Worm (Caenorhabditis elegans) whole organism, L4 larva: ENCODE measurements around the gene srv-6.

Source experiments
- D1046.2 ChIP-seq: fragments of 200-800 bp; sonication (Bioruptor generic); IDR thresholded peaks from 2 replicates; pipeline ENCODE4 v1.3.6; 2022; ENCODE audit warnings: missing genetic modification characterization, missing compliant biosample characterization
- F26F4.8 ChIP-seq: fragments of 200-800 bp; sonication (Bioruptor generic); conservative IDR thresholded peaks from 2 replicates; pipeline ENCODE4 v1.3.6; 2022; ENCODE audit warnings: missing genetic modification characterization, missing compliant biosample characterization
- F37D6.2 ChIP-seq: sonication (generic microtip); optimal IDR thresholded peaks from 2 replicates; lab custom pipeline; 2016; ENCODE audit warnings: mild to moderate bottlenecking, missing genetic modification characterization, missing compliant biosample characterization
- F44E2.7 ChIP-seq: fragments of 200-800 bp; sonication (Bioruptor generic); IDR thresholded peaks from 2 replicates; pipeline ENCODE4 v2.1.2; 2022; ENCODE audit warnings: missing genetic modification characterization, missing compliant biosample characterization
- F49E8.2 ChIP-seq: sonication (generic microtip); optimal IDR thresholded peaks from 2 replicates; lab custom pipeline; 2016; ENCODE audit warnings: missing compliant biosample characterization, mild to moderate bottlenecking, missing genetic modification characterization, borderline replicate concordance
- T20F7.1 ChIP-seq: fragments of 200-800 bp; sonication (Bioruptor generic); optimal IDR thresholded peaks from 2 replicates; lab custom pipeline; 2018; ENCODE audit warnings: mild to moderate bottlenecking, missing genetic modification characterization, missing compliant biosample characterization
- T26A8.4 ChIP-seq: fragments of 200-800 bp; sonication (Bioruptor generic); IDR thresholded peaks from 2 replicates; pipeline ENCODE4 v1.3.6; 2022; ENCODE audit warnings: missing genetic modification characterization, missing compliant biosample characterization
- Y105C5A.15 ChIP-seq: fragments of 200-800 bp; sonication (Bioruptor generic); IDR thresholded peaks from 2 replicates; pipeline ENCODE4 v1.3.6; 2022; ENCODE audit warnings: missing genetic modification characterization, missing compliant biosample characterization
- Y5F2A.4 ChIP-seq: fragments of 200-800 bp; sonication (Bioruptor generic); optimal IDR thresholded peaks from 2 replicates; lab custom pipeline; 2018; ENCODE audit warnings: mild to moderate bottlenecking, missing genetic modification characterization, missing compliant biosample characterization
- Y75B8A.6 ChIP-seq: fragments of 200-800 bp; sonication (Bioruptor generic); IDR thresholded peaks from 2 replicates; pipeline ENCODE4 v1.3.6; 2022; ENCODE audit warnings: missing genetic modification reagents, missing genetic modification characterization, missing compliant biosample characterization
- ZK546.5 ChIP-seq, 2 experiments: sonication (generic microtip); optimal IDR thresholded peaks; 2 replicates each; lab custom pipeline; 2017; ENCODE audit warnings: missing biosample characterization in 2 of 2, missing genetic modification characterization in 2 of 2
- aha-1 ChIP-seq: fragments of 150-350 bp; peaks from one replicate; lab custom pipeline; 2014; ENCODE audit warnings: missing biosample characterization, missing genetic modification characterization
- ceh-44 ChIP-seq: fragments of 200-800 bp; sonication (Bioruptor generic); IDR thresholded peaks from 2 replicates; pipeline ENCODE4 v1.3.6; 2022; ENCODE audit warnings: missing genetic modification reagents, missing genetic modification characterization, missing compliant biosample characterization
- ceh-62 ChIP-seq: sonication (generic microtip); optimal IDR thresholded peaks from 2 replicates; lab custom pipeline; 2017; ENCODE audit warnings: missing biosample characterization, missing genetic modification characterization
- ces-1 ChIP-seq: fragments of 150-350 bp; sonication (generic microtip); optimal IDR thresholded peaks from 4 replicates; lab custom pipeline; 2014; ENCODE audit warnings: missing biosample characterization, missing genetic modification reagents, missing genetic modification characterization
- cey-2 ChIP-seq: sonication (generic microtip); optimal IDR thresholded peaks from 3 replicates; lab custom pipeline; 2017; ENCODE audit warnings: missing genetic modification characterization, mild to moderate bottlenecking, missing compliant biosample characterization, antibody characterized with exemption, borderline replicate concordance; ENCODE audit not compliant: insufficient read depth
- ctbp-1 ChIP-seq: fragments of 200-800 bp; sonication (Bioruptor generic); IDR thresholded peaks from 2 replicates; pipeline ENCODE4 v1.3.6; 2022; ENCODE audit warnings: missing genetic modification reagents, missing genetic modification characterization, missing compliant biosample characterization
- daf-16 ChIP-seq, 3 experiments: sonication (generic microtip); optimal IDR thresholded peaks; 2 replicates each; lab custom pipeline; 2016 to 2017; ENCODE audit warnings: missing genetic modification characterization in 3 of 3, missing genetic modification reagents in 3 of 3, mild to moderate bottlenecking in 2 of 3, missing compliant biosample characterization in 2 of 3, missing biosample characterization in 1 of 3, moderate library complexity in 1 of 3
- daf-19 ChIP-seq: fragments of 200-800 bp; sonication (Bioruptor generic); conservative IDR thresholded peaks from 2 replicates; pipeline ENCODE4 v1.3.6; 2022; ENCODE audit warnings: missing genetic modification characterization, missing compliant biosample characterization
- dmd-8 ChIP-seq: fragments of 200-800 bp; sonication (Bioruptor generic); IDR thresholded peaks from 2 replicates; pipeline ENCODE4 v1.3.6; 2022; ENCODE audit warnings: missing genetic modification characterization, missing compliant biosample characterization
- dpl-1 ChIP-seq: fragments of 150-350 bp; optimal IDR thresholded peaks from 2 replicates; lab custom pipeline; 2014; ENCODE audit warnings: missing biosample characterization, missing genetic modification reagents, missing genetic modification characterization
- egl-27 ChIP-seq: sonication (generic microtip); optimal IDR thresholded peaks from 3 replicates; lab custom pipeline; 2017; ENCODE audit warnings: missing biosample characterization, missing genetic modification reagents, missing genetic modification characterization
- egl-43 ChIP-seq: fragments of 200-800 bp; sonication (Bioruptor generic); IDR thresholded peaks from 2 replicates; pipeline ENCODE4 v1.3.6; 2022; ENCODE audit warnings: missing genetic modification reagents, missing genetic modification characterization, missing compliant biosample characterization
- fkh-10 ChIP-seq: fragments of 150-350 bp; optimal IDR thresholded peaks from 2 replicates; lab custom pipeline; 2014; ENCODE audit warnings: missing biosample characterization, missing genetic modification reagents, missing genetic modification characterization
- hlh-11 ChIP-seq: fragments of 200-800 bp; sonication (Bioruptor generic); optimal IDR thresholded peaks from 2 replicates; lab custom pipeline; 2018; ENCODE audit warnings: mild to moderate bottlenecking, missing genetic modification characterization, missing compliant biosample characterization
- hmg-1.1 ChIP-seq: fragments of 200-800 bp; sonication (Bioruptor generic); IDR thresholded peaks from 2 replicates; pipeline ENCODE4 v1.3.6; 2022; ENCODE audit warnings: missing genetic modification reagents, missing genetic modification characterization, missing compliant biosample characterization
- jun-1 ChIP-seq: fragments of 150-350 bp; optimal IDR thresholded peaks from 2 replicates; lab custom pipeline; 2014; ENCODE audit warnings: missing biosample characterization, missing genetic modification reagents, missing genetic modification characterization
- lin-1 ChIP-seq: fragments of 200-800 bp; sonication (Bioruptor generic); IDR thresholded peaks from 2 replicates; pipeline ENCODE4 v1.3.6; 2022; ENCODE audit warnings: missing genetic modification reagents, missing genetic modification characterization, missing compliant biosample characterization
- lin-13 ChIP-seq: fragments of 150-350 bp; optimal IDR thresholded peaks from 2 replicates; lab custom pipeline; 2014; ENCODE audit warnings: missing biosample characterization, missing genetic modification reagents, missing genetic modification characterization
- lin-29 ChIP-seq: fragments of 200-800 bp; sonication (Bioruptor generic); IDR thresholded peaks from 2 replicates; pipeline ENCODE4 v1.3.6; 2022; ENCODE audit warnings: missing genetic modification reagents, missing genetic modification characterization, missing compliant biosample characterization
- lir-3 ChIP-seq: sonication (generic microtip); optimal IDR thresholded peaks from 2 replicates; lab custom pipeline; 2016; ENCODE audit warnings: mild to moderate bottlenecking, missing genetic modification characterization, missing compliant biosample characterization
- mdl-1 ChIP-seq, 2 experiments: fragments of 150-350 bp in 1 of 2; sonication (generic microtip) in 1 of 2; optimal IDR thresholded peaks; 2 replicates each; lab custom pipeline; 2014 to 2017; ENCODE audit warnings: missing biosample characterization in 2 of 2, missing genetic modification characterization in 2 of 2
- mdt-29 ChIP-seq: fragments of 200-800 bp; sonication (Bioruptor generic); IDR thresholded peaks from 2 replicates; pipeline ENCODE4 v1.3.6; 2022; ENCODE audit warnings: missing genetic modification reagents, missing genetic modification characterization, missing compliant biosample characterization
- mep-1 ChIP-seq: fragments of 150-350 bp; sonication (generic microtip); optimal IDR thresholded peaks from 3 replicates; lab custom pipeline; 2014; ENCODE audit warnings: missing biosample characterization, missing genetic modification characterization
- mes-2 ChIP-seq: sonication (generic microtip); optimal IDR thresholded peaks from 2 replicates; lab custom pipeline; 2016; ENCODE audit warnings: missing genotype, mild to moderate bottlenecking, missing genetic modification characterization, missing compliant biosample characterization; ENCODE audit not compliant: poor library complexity, severe bottlenecking
- mxl-2 ChIP-seq: fragments of 200-800 bp; sonication (Bioruptor generic); conservative IDR thresholded peaks from 2 replicates; pipeline ENCODE4 v1.3.6; 2022; ENCODE audit warnings: missing genetic modification reagents, missing genetic modification characterization, missing compliant biosample characterization
- mxl-3 ChIP-seq: fragments of 200-800 bp; sonication (Bioruptor generic); optimal IDR thresholded peaks from 2 replicates; lab custom pipeline; 2018; ENCODE audit warnings: mild to moderate bottlenecking, missing genetic modification characterization, missing compliant biosample characterization
- nhr-102 ChIP-seq: sonication (generic microtip); optimal IDR thresholded peaks from 2 replicates; lab custom pipeline; 2016; ENCODE audit warnings: mild to moderate bottlenecking, missing genetic modification characterization, moderate library complexity, missing compliant biosample characterization
- nhr-25 ChIP-seq: sonication (generic microtip); optimal IDR thresholded peaks from 2 replicates; lab custom pipeline; 2017; ENCODE audit warnings: missing genetic modification characterization, mild to moderate bottlenecking, missing compliant biosample characterization, antibody characterized with exemption, moderate library complexity, borderline replicate concordance; ENCODE audit not compliant: insufficient read depth
- nhr-48 ChIP-seq: sonication (generic microtip); optimal IDR thresholded peaks from 2 replicates; lab custom pipeline; 2016; ENCODE audit warnings: mild to moderate bottlenecking, missing genetic modification characterization, missing compliant biosample characterization
- pha-4 ChIP-seq, 2 experiments: fragments of 150-350 bp in 1 of 2; fragments of 200-800 bp in 1 of 2; sonication (Bioruptor generic) in 1 of 2; IDR thresholded peaks in 1 of 2; optimal IDR thresholded peaks in 1 of 2; 2 replicates each; pipeline versions ENCODE4 v1.3.6 to Lab custom; 2014 to 2022; ENCODE audit warnings: missing genetic modification characterization in 2 of 2, missing genetic modification reagents in 2 of 2, missing biosample characterization in 1 of 2, missing compliant biosample characterization in 1 of 2
- sdz-12 ChIP-seq: fragments of 200-800 bp; sonication (Bioruptor generic); optimal IDR thresholded peaks from 2 replicates; lab custom pipeline; 2018; ENCODE audit warnings: mild to moderate bottlenecking, missing genetic modification characterization, missing compliant biosample characterization
- tra-1 ChIP-seq: fragments of 200-800 bp; sonication (Bioruptor generic); IDR thresholded peaks from 2 replicates; pipeline ENCODE4 v1.3.6; 2022; ENCODE audit warnings: missing genetic modification reagents, missing genetic modification characterization, missing compliant biosample characterization
- unc-39 ChIP-seq: sonication (generic microtip); optimal IDR thresholded peaks from 2 replicates; lab custom pipeline; 2017; ENCODE audit warnings: missing biosample characterization, missing genetic modification characterization
- unc-62 ChIP-seq, 3 experiments: fragments of 150-350 bp in 1 of 3; sonication (generic microtip); optimal IDR thresholded peaks in 2 of 3; peaks in 1 of 3; 1 replicate in 1 of 3; 2 replicates in 2 of 3; lab custom pipeline; 2014 to 2017; ENCODE audit warnings: missing biosample characterization in 3 of 3, missing genetic modification characterization in 3 of 3, missing genetic modification reagents in 3 of 3, missing genotype in 1 of 3
- zfp-2 ChIP-seq: sonication (generic microtip); optimal IDR thresholded peaks from 2 replicates; lab custom pipeline; 2016; ENCODE audit warnings: mild to moderate bottlenecking, missing genetic modification characterization, missing compliant biosample characterization
- zip-11 ChIP-seq: fragments of 200-800 bp; sonication (Bioruptor generic); IDR thresholded peaks from 2 replicates; pipeline ENCODE4 v1.3.6; 2022; ENCODE audit warnings: missing genetic modification characterization, missing compliant biosample characterization

The srv-6 gene

ce11 chrX:4222779-4223387 lies 34.0 kb upstream of the srv-6 start (continued):
- TF ChIP-seq daf-16 (GFP tag; optimal IDR thresholded peaks at IDR 0.05; lab: Kevin White, UChicago) (peak; percentile 56 to 86), daf-16 (tag; optimal IDR thresholded peaks at IDR 0.05; lab: Kevin White, UChicago) (peak; percentile 51), ces-1 (GFP tag; lab: Kevin White, UChicago) (no peak), pha-4 (GFP tag; IDR thresholded peaks at IDR 0.05; lab: Robert Waterston, UW) (peak; percentile 86), pha-4 (tag; optimal IDR thresholded peaks at IDR 0.05; lab: Kevin White, UChicago) (no peak), mdt-29 (GFP tag; lab: Robert Waterston, UW) (no peak; the same call in 1 of the 2 replicates), lin-13 (GFP tag; lab: Kevin White, UChicago) (no peak), Y5F2A.4 (GFP tag; lab: Kevin White, UChicago) (no peak), mes-2 (tag; lab: Kevin White, UChicago) (peak; percentile 46), fkh-10 (GFP tag; lab: Kevin White, UChicago) (no peak), nhr-102 (peak; percentile 88), dmd-8 (GFP tag; lab: Robert Waterston, UW) (peak; percentile 66; the same call in 1 of the 2 replicates), Y75B8A.6 (GFP tag; lab: Robert Waterston, UW) (no peak), Y105C5A.15 (no peak), unc-62 (GFP tag; optimal IDR thresholded peaks at IDR 0.05 in 1 of 2; lab: Kevin White, UChicago) (peak in 1 of 2 experiments; percentile 100), unc-62 (tag; optimal IDR thresholded peaks at IDR 0.05; lab: Kevin White, UChicago) (no peak), lin-1 (GFP tag; lab: Robert Waterston, UW) (no peak; the same call in 1 of the 2 replicates), tra-1 (GFP tag; lab: Robert Waterston, UW) (no peak), zip-11 (GFP tag; lab: Robert Waterston, UW) (no peak), ZK546.5 (tag; optimal IDR thresholded peaks at IDR 0.05; lab: Kevin White, UChicago) (no peak), ctbp-1 (peak; percentile 86), D1046.2 (GFP tag; lab: Robert Waterston, UW) (no peak), dpl-1 (peak; percentile 10), nhr-48 (tag; lab: Kevin White, UChicago) (peak; percentile 88), cey-2 (tag; lab: Kevin White, UChicago) (no peak), hlh-11 (tag; lab: Kevin White, UChicago) (peak; percentile 95), unc-39 (tag; lab: Kevin White, UChicago) (no peak), F26F4.8 (GFP tag; lab: Robert Waterston, UW) (no peak), lir-3 (peak; percentile 44), ceh-62 (tag; lab: Kevin White, UChicago) (no peak), ceh-44 (GFP tag; lab: Robert Waterston, UW) (no peak), sdz-12 (no peak), aha-1 (tag; lab: Kevin White, UChicago) (peak; percentile 99), mxl-2 (GFP tag; lab: Robert Waterston, UW) (no peak), egl-27 (tag; lab: Kevin White, UChicago) (no peak), F49E8.2 (tag; lab: Kevin White, UChicago) (no peak), mep-1 (tag; lab: Kevin White, UChicago) (peak; percentile 61), daf-19 (GFP tag; lab: Robert Waterston, UW) (0 out of 2 replicates have a peak, but pooled peaks have one; percentile 15), nhr-25 (tag; lab: Kevin White, UChicago) (peak; percentile 81), lin-29 (GFP tag; lab: Robert Waterston, UW) (peak; percentile 13; the same call in 1 of the 2 replicates), mdl-1 (tag; optimal IDR thresholded peaks at IDR 0.05; lab: Kevin White, UChicago) (peak in 1 of 2 experiments; percentile 53), hmg-1.1 (GFP tag; lab: Robert Waterston, UW) (peak; percentile 98), F44E2.7 (0 out of 2 replicates have a peak, but pooled peaks have one; percentile 29), zfp-2 (tag; lab: Kevin White, UChicago) (no peak), F37D6.2 (peak; percentile 67), jun-1 (tag; lab: Kevin White, UChicago) (peak; percentile 32), egl-43 (GFP tag; lab: Robert Waterston, UW) (peak; percentile 84), T20F7.1 (GFP tag; lab: Kevin White, UChicago) (peak; percentile 25), T26A8.4 (peak; percentile 92), mxl-3 (peak; percentile 74)
